Worm (Caenorhabditis elegans): Measurements from ENCODE around the gene F08A7.1.

F08A7.1 gene

DNA sequence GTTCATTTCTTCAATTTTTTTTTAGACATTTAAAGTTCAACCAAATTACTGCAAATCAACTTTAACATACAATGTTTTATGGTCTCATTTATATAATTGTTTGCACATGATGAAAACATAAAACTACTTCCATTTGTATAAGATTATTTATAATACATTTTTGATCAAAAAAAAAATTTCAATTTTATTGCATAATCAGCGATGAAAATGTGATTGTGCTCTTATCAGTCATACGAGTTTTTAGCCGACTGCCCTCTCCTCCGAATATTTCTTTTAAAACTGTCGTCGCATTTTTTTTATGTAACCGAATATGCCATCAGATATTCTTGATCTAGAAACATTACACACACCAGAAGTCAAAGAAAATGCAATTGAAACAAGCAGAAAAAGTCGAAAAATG is at the start of gene F08A7.1:
Gene F08A7.1, plus strand, starts transcription at position 191 of the 400 bp plus-strand sequence.
- TF ChIP-seq him-1 (tag; optimal IDR thresholded peaks at IDR 0.05) (no peak), W03F9.2 (tag; optimal IDR thresholded peaks at IDR 0.05) (no peak), dao-5 (tag; optimal IDR thresholded peaks at IDR 0.05) (no peak)

DNA sequence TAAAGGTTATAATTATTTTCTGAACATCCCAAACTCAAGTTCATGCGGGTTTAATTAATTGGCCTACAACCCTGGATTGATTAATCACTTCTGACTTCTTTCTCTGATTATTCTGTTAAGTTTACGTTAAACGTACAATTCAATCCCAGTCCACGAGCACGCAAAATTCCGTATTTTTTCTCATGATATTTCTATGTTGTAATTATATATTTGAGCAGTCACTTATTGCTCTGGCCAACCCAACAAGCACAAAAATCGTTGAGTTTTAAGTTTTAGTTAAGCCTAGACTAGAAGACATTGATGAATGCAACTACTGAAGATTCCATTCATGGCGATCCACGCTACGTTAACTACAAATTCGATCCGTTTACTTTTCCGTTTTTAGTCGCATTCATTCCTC is 44.5 kb upstream of the F08A7.1 start, which contains the start of gene sru-15:
Gene sru-15, plus strand, starts transcription at position 301 of the 400 bp plus-strand sequence.
- TF ChIP-seq dao-5 (tag; optimal IDR thresholded peaks at IDR 0.05) (no peak), him-1 (tag; optimal IDR thresholded peaks at IDR 0.05) (no peak), W03F9.2 (tag; optimal IDR thresholded peaks at IDR 0.05) (no peak)

DNA sequence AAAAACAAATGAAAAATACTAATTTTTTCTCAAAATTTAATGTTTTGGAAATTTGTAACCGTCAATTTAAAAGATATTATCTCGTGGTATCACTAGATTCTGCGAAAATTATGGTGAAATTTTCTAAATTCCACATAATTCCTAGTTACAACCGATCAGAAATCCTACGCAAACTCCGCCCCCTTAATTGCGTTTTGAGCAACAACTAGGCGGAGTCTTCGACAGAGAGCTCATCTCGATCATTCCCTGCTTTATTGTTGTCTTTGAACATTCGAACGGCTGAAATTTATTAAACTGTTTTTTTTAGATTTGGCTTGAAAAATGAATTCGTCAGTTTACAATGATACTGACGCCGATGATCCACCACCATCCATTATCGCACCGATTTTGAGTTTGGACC is 41.0 kb upstream of the F08A7.1 start, which contains the start of gene T02D1.4:
Gene T02D1.4, plus strand, starts transcription at position 301 of the 400 bp plus-strand sequence.
- TF ChIP-seq dao-5 (tag; optimal IDR thresholded peaks at IDR 0.05) (no peak), him-1 (tag; optimal IDR thresholded peaks at IDR 0.05) (no peak), W03F9.2 (tag; optimal IDR thresholded peaks at IDR 0.05) (no peak)

DNA sequence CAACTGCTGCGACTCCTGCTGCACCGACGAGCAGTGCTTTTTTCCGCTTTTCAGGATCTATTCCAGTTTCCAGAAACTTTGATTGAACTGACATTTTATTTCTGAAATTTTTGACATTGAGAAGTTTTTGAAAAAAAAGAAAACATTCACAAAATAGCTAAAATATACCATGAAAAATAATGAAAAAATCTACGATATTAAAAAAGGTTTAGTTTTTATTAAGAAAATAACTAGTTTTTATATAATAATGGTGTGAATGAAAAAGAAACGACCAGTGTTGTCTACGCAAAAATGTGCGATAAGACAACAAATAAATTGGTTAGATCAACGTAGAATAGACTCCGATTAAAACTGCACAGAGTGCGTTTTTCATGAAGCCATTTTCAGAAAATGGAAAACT is 34.9 kb upstream of the F08A7.1 start, which contains the start of gene pmp-4:
Gene pmp-4, minus strand, starts transcription at position 101 of the 400 bp plus-strand sequence.
- TF ChIP-seq dao-5 (tag; optimal IDR thresholded peaks at IDR 0.05): no peak
- no peak for TF ChIP-seq W03F9.2 (tag; optimal IDR thresholded peaks at IDR 0.05)
- no peak for TF ChIP-seq him-1 (tag; optimal IDR thresholded peaks at IDR 0.05)

DNA sequence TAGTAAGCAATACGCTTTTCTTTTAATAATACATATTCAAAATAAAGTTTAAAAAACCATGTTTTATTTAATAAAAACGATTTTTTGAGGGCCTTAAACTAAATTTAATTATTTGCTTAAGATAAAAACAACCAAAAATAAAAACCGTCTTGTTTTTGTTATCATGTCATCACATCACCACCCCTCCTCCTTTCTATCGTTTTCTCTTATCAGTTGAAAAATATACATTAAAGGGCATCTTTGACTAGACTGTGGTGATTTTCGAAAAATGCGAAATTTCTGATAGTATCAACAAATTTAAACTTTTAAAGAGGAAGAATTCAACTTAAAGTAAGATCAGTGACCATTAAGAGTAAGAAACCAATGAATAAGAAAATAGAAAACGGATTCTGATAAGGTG is 34.3 kb upstream of the F08A7.1 start:
- no peak for TF ChIP-seq dao-5 (tag; optimal IDR thresholded peaks at IDR 0.05)
- TF ChIP-seq W03F9.2 (tag; optimal IDR thresholded peaks at IDR 0.05): no peak
- TF ChIP-seq him-1 (tag; optimal IDR thresholded peaks at IDR 0.05): no peak

DNA sequence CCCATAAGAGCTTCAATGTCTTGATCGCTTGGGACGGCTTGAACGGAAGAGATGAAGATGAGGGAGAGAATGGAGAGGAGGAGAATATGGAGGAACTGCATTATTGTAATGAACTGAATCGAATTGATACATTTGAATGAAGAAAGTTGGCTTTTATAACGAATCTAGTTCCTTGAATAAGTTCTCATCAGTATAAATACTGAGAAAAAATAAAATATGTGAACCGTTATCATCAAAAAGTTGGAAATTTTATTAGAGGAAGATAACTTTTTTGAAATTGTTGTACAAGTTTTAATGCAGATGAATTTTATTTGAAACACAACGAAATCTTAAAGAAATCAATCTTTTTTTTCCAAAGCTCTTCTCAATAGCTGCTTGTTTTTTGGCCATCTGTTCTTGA is 33.4 kb upstream of the F08A7.1 start, which contains the start of gene T02D1.7:
Gene T02D1.7, minus strand, starts transcription at position 101 of the 400 bp plus-strand sequence.
- TF ChIP-seq W03F9.2 (tag; optimal IDR thresholded peaks at IDR 0.05) (no peak), dao-5 (tag; optimal IDR thresholded peaks at IDR 0.05) (no peak), him-1 (tag; optimal IDR thresholded peaks at IDR 0.05) (no peak)

DNA sequence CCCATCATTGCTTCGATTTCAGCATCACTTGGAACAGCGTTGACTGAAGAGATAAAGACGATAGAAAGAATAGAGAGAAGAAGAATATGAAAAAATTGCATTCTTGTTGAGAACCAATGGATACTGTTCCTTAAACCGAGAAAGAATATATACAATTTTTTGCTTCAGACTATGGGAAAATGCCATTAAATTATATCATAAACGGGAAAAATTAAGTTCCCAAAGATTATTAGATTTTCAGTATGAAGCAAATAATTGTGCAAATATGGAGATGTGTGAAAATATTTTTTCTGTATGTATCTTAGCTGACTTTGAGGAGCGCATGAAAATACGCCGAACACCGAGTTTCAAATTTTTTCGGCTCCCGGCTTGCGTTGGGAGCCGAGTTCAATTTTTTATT is 32.9 kb upstream of the F08A7.1 start, which contains the start of gene T02D1.9:
Gene T02D1.9, minus strand, starts transcription at position 101 of the 400 bp plus-strand sequence.
- no peak for TF ChIP-seq dao-5 (tag; optimal IDR thresholded peaks at IDR 0.05)
- TF ChIP-seq him-1 (tag; optimal IDR thresholded peaks at IDR 0.05): no peak
- TF ChIP-seq W03F9.2 (tag; optimal IDR thresholded peaks at IDR 0.05): no peak

DNA sequence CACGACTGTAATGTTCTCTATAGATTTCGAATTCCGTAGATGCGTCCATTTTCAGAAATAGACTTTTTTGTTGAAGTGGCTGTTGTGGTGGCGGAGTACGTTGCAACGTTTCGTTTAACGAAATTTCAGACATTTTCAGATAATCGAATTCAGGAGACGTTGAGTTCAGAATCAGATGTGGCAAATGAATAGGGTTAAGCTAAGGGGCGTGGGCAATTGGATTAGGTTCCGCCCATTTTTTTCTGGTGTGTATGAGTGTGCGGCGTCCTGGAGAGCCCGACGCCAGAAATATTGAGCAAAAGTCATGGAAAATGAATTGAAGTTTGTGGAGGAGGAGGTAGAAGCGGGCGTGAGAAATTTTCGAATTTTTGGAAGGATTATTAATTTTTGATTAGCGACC is 27.1 kb upstream of the F08A7.1 start:
- TF ChIP-seq him-1 (tag; optimal IDR thresholded peaks at IDR 0.05) (no peak), W03F9.2 (tag; optimal IDR thresholded peaks at IDR 0.05) (no peak), dao-5 (tag; optimal IDR thresholded peaks at IDR 0.05) (no peak)

DNA sequence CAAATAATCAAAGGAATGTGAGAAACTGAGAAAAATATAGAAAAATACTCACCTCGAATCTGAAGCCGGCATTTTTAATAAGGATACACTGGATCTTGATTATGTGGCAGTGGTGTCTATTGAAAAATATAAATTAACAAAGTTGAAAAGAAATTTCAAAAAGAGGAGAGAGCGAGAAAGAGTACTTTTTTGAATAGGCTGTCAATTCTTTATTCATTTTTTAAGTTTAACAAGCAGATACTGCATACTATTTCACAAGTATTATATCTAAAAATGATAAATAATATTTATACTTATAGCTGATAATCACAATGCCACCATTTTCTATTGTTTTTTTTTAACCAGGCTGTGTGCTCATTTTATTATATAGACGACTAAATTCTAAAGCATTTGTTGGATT is 22.7 kb upstream of the F08A7.1 start, which contains the start of gene npr-26:
Gene npr-26, minus strand, starts transcription at position 101 of the 400 bp plus-strand sequence.
- TF ChIP-seq W03F9.2 (tag; optimal IDR thresholded peaks at IDR 0.05): no peak
- no peak for TF ChIP-seq dao-5 (tag; optimal IDR thresholded peaks at IDR 0.05)
- TF ChIP-seq him-1 (tag; optimal IDR thresholded peaks at IDR 0.05): no peak

DNA sequence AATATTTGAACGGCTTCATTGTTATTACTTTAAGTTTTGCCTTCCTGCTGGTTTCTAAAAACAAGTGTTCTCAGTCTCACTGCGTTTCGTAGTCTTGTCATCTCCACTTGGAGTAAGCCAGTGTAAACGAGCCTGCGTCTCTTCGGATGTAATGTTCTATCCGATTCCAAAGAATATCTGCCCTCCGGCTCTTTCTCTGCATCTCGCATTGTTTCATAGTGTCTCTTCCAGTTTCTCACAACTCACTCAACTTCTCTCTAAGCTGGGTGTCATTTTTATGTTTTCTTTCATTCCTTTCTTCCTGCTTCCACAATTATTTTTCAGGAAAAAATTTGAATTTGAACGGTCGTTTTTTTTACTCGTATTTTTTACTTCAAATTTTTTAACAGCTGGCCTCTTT is 13.4 kb upstream of the F08A7.1 start:
- no peak for TF ChIP-seq W03F9.2 (tag; optimal IDR thresholded peaks at IDR 0.05)
- TF ChIP-seq dao-5 (tag; optimal IDR thresholded peaks at IDR 0.05): no peak

DNA sequence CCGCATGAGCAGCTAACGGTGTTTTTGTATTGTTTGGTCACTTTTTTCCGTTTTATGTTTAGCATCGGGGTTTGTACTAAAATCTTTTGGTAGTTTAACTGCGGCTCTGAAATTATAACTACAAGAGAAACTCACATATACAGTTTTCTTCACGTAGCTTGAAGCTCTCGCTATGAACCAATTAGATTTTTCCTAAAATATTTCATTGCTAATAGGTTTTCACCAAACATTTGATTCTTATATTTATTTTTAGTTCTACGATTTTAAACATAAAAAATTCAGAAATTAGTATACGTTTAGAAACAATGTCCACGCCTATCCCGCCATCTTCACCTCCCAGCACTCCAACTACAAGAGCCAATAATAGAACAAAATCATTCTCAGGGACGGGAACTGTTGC is 13.0 kb upstream of the F08A7.1 start, which contains the start of gene C06A12.3:
Gene C06A12.3, plus strand, starts transcription at position 301 of the 400 bp plus-strand sequence.
- no peak for TF ChIP-seq dao-5 (tag; optimal IDR thresholded peaks at IDR 0.05)
- TF ChIP-seq him-1 (tag; optimal IDR thresholded peaks at IDR 0.05): no peak
- TF ChIP-seq W03F9.2 (tag; optimal IDR thresholded peaks at IDR 0.05): no peak

DNA sequence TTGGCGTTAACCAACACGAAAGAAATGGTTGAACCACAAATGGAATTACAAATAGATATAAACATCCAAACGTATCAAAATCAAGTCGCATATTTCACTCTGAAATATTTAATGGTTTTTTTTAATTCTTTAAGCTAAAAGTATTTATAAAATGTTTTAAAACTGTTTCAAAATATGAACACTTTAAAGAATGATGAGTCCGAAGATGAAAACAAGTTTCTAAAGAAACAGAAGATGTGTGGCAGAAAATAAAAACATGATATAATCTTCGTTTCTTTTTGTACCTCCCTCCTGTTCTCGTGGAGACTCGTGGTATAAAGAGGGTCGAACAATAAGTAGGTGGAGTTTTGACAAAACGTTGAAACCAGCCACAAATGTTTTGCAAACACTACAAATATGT is 9.1 kb upstream of the F08A7.1 start, which contains the start of gene lact-6:
Gene lact-6, minus strand, starts transcription at position 101 of the 400 bp plus-strand sequence.
- TF ChIP-seq W03F9.2 (tag; optimal IDR thresholded peaks at IDR 0.05): no peak
- TF ChIP-seq dao-5 (tag; optimal IDR thresholded peaks at IDR 0.05): no peak
- TF ChIP-seq him-1 (tag; optimal IDR thresholded peaks at IDR 0.05): no peak

DNA sequence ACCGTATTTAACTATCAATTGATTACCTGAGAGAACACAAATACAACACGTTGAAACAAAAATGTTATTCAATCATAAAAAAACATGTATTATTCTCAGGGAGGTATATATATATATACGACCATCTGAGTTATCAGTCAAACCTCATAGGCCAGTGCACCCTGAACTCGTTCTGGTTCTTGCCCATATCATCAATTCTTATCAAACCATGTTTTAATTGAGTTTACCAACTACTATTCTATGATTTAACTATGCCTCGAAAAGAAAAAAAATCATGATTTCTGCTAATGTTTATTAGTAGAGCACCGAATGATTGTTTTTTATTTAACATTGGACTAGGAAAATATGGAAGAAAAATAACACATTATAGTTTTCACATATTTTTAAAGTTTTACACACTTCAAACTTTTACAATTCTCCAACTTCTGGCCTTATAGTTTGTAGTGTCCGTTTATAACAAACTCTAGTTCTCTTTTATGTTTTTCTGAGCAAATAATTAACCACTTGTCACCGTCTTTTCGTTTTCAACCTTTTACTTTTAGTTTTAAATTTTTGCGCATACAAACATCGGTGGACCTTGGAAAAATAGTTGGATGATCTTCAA is 8.1 kb upstream of the F08A7.1 start:
- TF ChIP-seq dao-5 (tag; optimal IDR thresholded peaks at IDR 0.05): no peak
- no peak for TF ChIP-seq W03F9.2 (tag; optimal IDR thresholded peaks at IDR 0.05)
- no peak for TF ChIP-seq him-1 (tag; optimal IDR thresholded peaks at IDR 0.05)

DNA sequence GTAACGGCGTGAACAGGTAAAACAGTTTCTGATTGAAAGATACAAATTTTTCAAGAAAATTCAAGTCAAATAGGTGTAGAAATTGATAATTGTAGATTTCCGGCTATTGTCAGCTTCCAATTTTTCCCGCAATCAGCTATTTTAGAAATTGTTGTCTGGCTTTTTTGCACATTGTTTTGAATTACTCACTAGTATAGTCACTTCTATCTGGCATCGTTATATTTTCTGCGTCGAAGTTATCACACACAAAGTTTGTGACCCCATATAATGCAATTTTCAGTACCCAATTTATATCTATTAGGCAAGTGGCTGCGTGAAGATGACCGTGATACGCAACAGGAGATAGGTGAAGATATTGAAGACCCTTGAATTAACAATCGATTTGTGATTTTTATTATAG is 5.2 kb upstream of the F08A7.1 start:
- no peak for TF ChIP-seq dao-5 (tag; optimal IDR thresholded peaks at IDR 0.05)
- no peak for TF ChIP-seq W03F9.2 (tag; optimal IDR thresholded peaks at IDR 0.05)
- TF ChIP-seq him-1 (tag; optimal IDR thresholded peaks at IDR 0.05): no peak

Measured in whole organism, L4/young adult.